Worm (Caenorhabditis elegans): Measurements from ENCODE around the gene rps-4.

DNA sequence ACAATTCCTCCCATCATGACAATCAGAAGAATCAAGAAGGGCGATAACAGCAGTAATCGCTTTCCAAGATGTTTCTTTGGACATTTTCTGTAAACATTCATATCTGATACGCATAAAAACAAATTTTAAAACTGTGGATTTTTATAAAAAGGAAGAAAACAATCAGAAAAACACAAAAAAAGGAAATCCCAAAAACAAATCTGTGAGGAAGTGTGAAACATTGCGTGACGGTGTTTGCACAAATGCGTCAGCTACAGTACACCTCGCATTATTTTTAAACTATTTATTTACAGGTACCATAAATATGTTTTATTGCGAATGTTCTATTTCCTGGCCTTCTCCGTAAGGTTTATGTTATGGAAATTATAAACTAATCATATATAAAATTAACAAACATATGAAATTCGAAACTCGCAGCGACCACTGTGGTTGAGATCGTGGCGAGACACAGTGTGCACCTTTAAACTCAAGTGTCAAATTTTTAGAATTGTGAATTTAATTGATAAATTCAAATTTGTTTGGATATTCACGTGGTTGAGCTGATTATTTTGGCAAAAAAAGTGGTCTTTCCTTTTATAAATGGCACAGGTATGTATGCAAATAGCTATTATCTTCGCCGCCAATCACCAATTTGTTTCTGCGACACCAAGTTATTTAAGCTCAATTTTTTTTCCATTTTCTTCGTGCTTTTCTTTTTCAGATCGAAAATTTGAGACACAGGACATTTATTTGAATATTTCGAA, 37.0 kb upstream of the rps-4 start, which contains the start of the genes C34D4.10 and str-48:
- no peak for TF ChIP-seq flt-1 (GFP tag; IDR thresholded peaks at IDR 0.05)
- TF ChIP-seq klf-2 (GFP tag; conservative IDR thresholded peaks at IDR 0.05) = no peak
- no peak for TF ChIP-seq T22C8.4 (GFP tag; IDR thresholded peaks at IDR 0.05)
- no peak for TF ChIP-seq ztf-29 (GFP tag; IDR thresholded peaks at IDR 0.05)
- TF ChIP-seq ztf-23 (GFP tag; IDR thresholded peaks at IDR 0.05) = no peak
- no peak for TF ChIP-seq ref-1 (GFP tag; conservative IDR thresholded peaks at IDR 0.05)
- TF ChIP-seq med-1 (GFP tag; optimal IDR thresholded peaks at IDR 0.05; ENCODE audit: insufficient read depth) = no peak
- no peak for TF ChIP-seq tab-1 (GFP tag; IDR thresholded peaks at IDR 0.05)
- TF ChIP-seq cog-1 (tag; optimal IDR thresholded peaks at IDR 0.05) = no peak
